Worm (Caenorhabditis elegans): ENCODE results near the gene smrc-1.

- TF ChIP-seq ama-1 (optimal IDR thresholded peaks at IDR 0.05) = no peak
- no peak for TF ChIP-seq nhr-12 (tag; optimal IDR thresholded peaks at IDR 0.05)
- TF ChIP-seq nhr-237 (tag; optimal IDR thresholded peaks at IDR 0.05) = no peak
- no peak for TF ChIP-seq unc-39 (tag; optimal IDR thresholded peaks at IDR 0.05)
- no peak for TF ChIP-seq fos-1 (tag; optimal IDR thresholded peaks at IDR 0.05)
- no peak for TF ChIP-seq R02D3.7 (tag; optimal IDR thresholded peaks at IDR 0.05)
- TF ChIP-seq mdl-1 (tag; optimal IDR thresholded peaks at IDR 0.05) = no peak
- no peak for TF ChIP-seq F13H6.1 (tag; optimal IDR thresholded peaks at IDR 0.05)
Measured at ce11 chrIII:6343229-6343628, 47.5 kb upstream of the smrc-1 start, which contains the start of gene C56G2.9.
